Worm (Caenorhabditis elegans) whole organism, L3 larva: ENCODE measurements around the gene rpn-13.
A peak's percentile ranks its signal among the peaks of the same experiment; 100 is the strongest.

Experiments
- R02D3.7 ChIP-seq: fragments of 150-350 bp; optimal IDR thresholded peaks from 2 replicates; lab custom pipeline; 2014; ENCODE audit warnings: missing biosample characterization, missing genetic modification characterization
- ZK546.5 ChIP-seq: sonication (generic microtip); optimal IDR thresholded peaks from 2 replicates; lab custom pipeline; 2017; ENCODE audit warnings: missing biosample characterization, missing genetic modification characterization
- aly-2 ChIP-seq: fragments of 150-350 bp; optimal IDR thresholded peaks from 2 replicates; lab custom pipeline; 2014; ENCODE audit warnings: missing biosample characterization, missing genetic modification characterization
- ama-1 ChIP-seq: fragments of 150-350 bp; optimal IDR thresholded peaks from 2 replicates; lab custom pipeline; 2018
- ceh-16 ChIP-seq: sonication (generic microtip); optimal IDR thresholded peaks from 2 replicates; lab custom pipeline; 2017; ENCODE audit warnings: missing biosample characterization, missing genetic modification characterization
- ceh-28 ChIP-seq: fragments of 150-350 bp; optimal IDR thresholded peaks from 2 replicates; lab custom pipeline; 2014; ENCODE audit warnings: missing biosample characterization, missing genetic modification reagents, missing genetic modification characterization
- ceh-82 ChIP-seq: fragments of 150-350 bp; optimal IDR thresholded peaks from 2 replicates; lab custom pipeline; 2014; ENCODE audit warnings: missing biosample characterization, missing genetic modification characterization
- ceh-9 ChIP-seq: sonication (generic microtip); optimal IDR thresholded peaks from 2 replicates; lab custom pipeline; 2018; ENCODE audit warnings: missing biosample characterization, missing genetic modification characterization
- daf-12 ChIP-seq: fragments of 150-350 bp; optimal IDR thresholded peaks from 2 replicates; lab custom pipeline; 2014; ENCODE audit warnings: missing biosample characterization, missing genetic modification reagents, missing genetic modification characterization
- egl-27 ChIP-seq: sonication (generic microtip); optimal IDR thresholded peaks from 4 replicates; lab custom pipeline; 2017; ENCODE audit warnings: missing biosample characterization, missing genetic modification reagents, missing genetic modification characterization
- egl-5 ChIP-seq: fragments of 150-350 bp; optimal IDR thresholded peaks from 2 replicates; lab custom pipeline; 2017; ENCODE audit warnings: missing biosample characterization, missing genetic modification reagents, missing genetic modification characterization, inconsistent platforms
- elt-1 ChIP-seq: fragments of 150-350 bp; optimal IDR thresholded peaks from 2 replicates; lab custom pipeline; 2014; ENCODE audit warnings: missing biosample characterization, missing genetic modification characterization
- elt-2 ChIP-seq: sonication (generic microtip); optimal IDR thresholded peaks from 2 replicates; lab custom pipeline; 2016; ENCODE audit warnings: missing genetic modification reagents, mild to moderate bottlenecking, missing genetic modification characterization, missing compliant biosample characterization
- elt-3 ChIP-seq, 3 experiments: fragments of 150-350 bp in 1 of 3; sonication (generic microtip) in 2 of 3; optimal IDR thresholded peaks; 2 replicates in 2 of 3; 4 replicates in 1 of 3; lab custom pipeline; 2014 to 2017; ENCODE audit warnings: missing biosample characterization in 3 of 3, missing genetic modification characterization in 3 of 3
- eor-1 ChIP-seq, 2 experiments: fragments of 150-350 bp; optimal IDR thresholded peaks; 2 replicates each; lab custom pipeline; 2014 to 2018; ENCODE audit warnings: missing biosample characterization in 2 of 2, missing genetic modification characterization in 2 of 2
- fkh-10 ChIP-seq: sonication (generic microtip); optimal IDR thresholded peaks from 2 replicates; lab custom pipeline; 2017; ENCODE audit warnings: missing biosample characterization, missing genetic modification reagents, missing genetic modification characterization
- fkh-2 ChIP-seq: fragments of 150-350 bp; optimal IDR thresholded peaks from 2 replicates; lab custom pipeline; 2014; ENCODE audit warnings: missing biosample characterization, missing genetic modification reagents, missing genetic modification characterization
- fos-1 ChIP-seq: fragments of 150-350 bp; optimal IDR thresholded peaks from 2 replicates; lab custom pipeline; 2014; ENCODE audit warnings: missing biosample characterization, missing genetic modification characterization
- hmg-11 ChIP-seq: sonication (generic microtip); optimal IDR thresholded peaks from 2 replicates; lab custom pipeline; 2016; ENCODE audit warnings: missing genetic modification characterization, missing compliant biosample characterization
- jun-1 ChIP-seq: fragments of 150-350 bp; optimal IDR thresholded peaks from 2 replicates; lab custom pipeline; 2014; ENCODE audit warnings: missing biosample characterization, missing genetic modification reagents, missing genetic modification characterization
- lin-15B ChIP-seq: fragments of 150-350 bp; optimal IDR thresholded peaks from 2 replicates; lab custom pipeline; 2014; ENCODE audit warnings: missing biosample characterization, missing genetic modification characterization
- lin-39 ChIP-seq: fragments of 150-350 bp; optimal IDR thresholded peaks from 2 replicates; lab custom pipeline; 2018; ENCODE audit warnings: missing biosample characterization, missing genetic modification reagents, missing genetic modification characterization
- lsy-12 ChIP-seq: sonication (generic microtip); optimal IDR thresholded peaks from 2 replicates; lab custom pipeline; 2016; ENCODE audit warnings: mild to moderate bottlenecking, missing genetic modification characterization, missing compliant biosample characterization
- mdl-1 ChIP-seq: fragments of 150-350 bp; optimal IDR thresholded peaks from 2 replicates; lab custom pipeline; 2014; ENCODE audit warnings: missing biosample characterization, missing genetic modification characterization
- mml-1 ChIP-seq: fragments of 150-350 bp; sonication (generic microtip); optimal IDR thresholded peaks from 3 replicates; lab custom pipeline; 2014; ENCODE audit warnings: missing biosample characterization, missing genetic modification characterization
- nfya-1 ChIP-seq: sonication (generic microtip); optimal IDR thresholded peaks from 2 replicates; lab custom pipeline; 2017; ENCODE audit warnings: missing genetic modification characterization, mild to moderate bottlenecking, missing compliant biosample characterization, antibody characterized with exemption, moderate library complexity; ENCODE audit not compliant: insufficient read depth
- nhr-11 ChIP-seq: fragments of 150-350 bp; optimal IDR thresholded peaks from 2 replicates; lab custom pipeline; 2014; ENCODE audit warnings: missing biosample characterization, missing genetic modification characterization
- nhr-12 ChIP-seq: fragments of 150-350 bp; optimal IDR thresholded peaks from 2 replicates; lab custom pipeline; 2014; ENCODE audit warnings: missing biosample characterization, missing genetic modification characterization
- nhr-23 ChIP-seq: fragments of 150-350 bp; optimal IDR thresholded peaks from 2 replicates; lab custom pipeline; 2014; ENCODE audit warnings: missing biosample characterization, missing genetic modification reagents, missing genetic modification characterization
- nhr-237 ChIP-seq: fragments of 150-350 bp; optimal IDR thresholded peaks from 2 replicates; lab custom pipeline; 2014; ENCODE audit warnings: missing biosample characterization, missing genetic modification characterization
- nhr-25 ChIP-seq: sonication (generic microtip); optimal IDR thresholded peaks from 2 replicates; lab custom pipeline; 2017; ENCODE audit warnings: missing biosample characterization, missing genetic modification characterization
- nhr-28 ChIP-seq: fragments of 150-350 bp; optimal IDR thresholded peaks from 2 replicates; lab custom pipeline; 2014; ENCODE audit warnings: missing biosample characterization, missing genetic modification characterization
- nhr-43 ChIP-seq: sonication (generic microtip); optimal IDR thresholded peaks from 2 replicates; lab custom pipeline; 2016; ENCODE audit warnings: mild to moderate bottlenecking, missing genetic modification characterization, missing compliant biosample characterization; ENCODE audit not compliant: poor library complexity, severe bottlenecking
- nhr-67 ChIP-seq: fragments of 150-350 bp; optimal IDR thresholded peaks from 2 replicates; lab custom pipeline; 2014; ENCODE audit warnings: missing biosample characterization, missing genetic modification characterization
- nhr-76 ChIP-seq: fragments of 150-350 bp; sonication (generic microtip); optimal IDR thresholded peaks from 5 replicates; lab custom pipeline; 2014; ENCODE audit warnings: missing biosample characterization, missing genetic modification characterization
- nhr-77 ChIP-seq: fragments of 150-350 bp; optimal IDR thresholded peaks from 2 replicates; lab custom pipeline; 2014; ENCODE audit warnings: missing biosample characterization, missing genetic modification characterization
- pha-4 ChIP-seq: fragments of 150-350 bp; optimal IDR thresholded peaks from 2 replicates; lab custom pipeline; 2014; ENCODE audit warnings: missing biosample characterization, missing genetic modification reagents, missing genetic modification characterization
- pqm-1 ChIP-seq: fragments of 150-350 bp; optimal IDR thresholded peaks from 2 replicates; lab custom pipeline; 2017; ENCODE audit warnings: missing biosample characterization, missing genetic modification characterization, inconsistent platforms
- sea-2 ChIP-seq: fragments of 150-350 bp; sonication (generic microtip); optimal IDR thresholded peaks from 4 replicates; lab custom pipeline; 2014; ENCODE audit warnings: missing biosample characterization, missing genetic modification reagents, missing genetic modification characterization
- skn-1 ChIP-seq: fragments of 150-350 bp; optimal IDR thresholded peaks from 2 replicates; lab custom pipeline; 2014; ENCODE audit warnings: missing biosample characterization, missing genetic modification characterization
- snpc-4 ChIP-seq: fragments of 150-350 bp; optimal IDR thresholded peaks from 2 replicates; lab custom pipeline; 2014; ENCODE audit warnings: missing biosample characterization, missing genetic modification characterization
- tbx-2 ChIP-seq: sonication (generic microtip); optimal IDR thresholded peaks from 2 replicates; lab custom pipeline; 2016; ENCODE audit warnings: mild to moderate bottlenecking, missing genetic modification characterization, missing compliant biosample characterization
- unc-39 ChIP-seq: sonication (generic microtip); optimal IDR thresholded peaks from 4 replicates; lab custom pipeline; 2017; ENCODE audit warnings: missing biosample characterization, missing genetic modification characterization
- unc-62 ChIP-seq: fragments of 150-350 bp; sonication (generic microtip); optimal IDR thresholded peaks from 4 replicates; lab custom pipeline; 2014; ENCODE audit warnings: missing biosample characterization, missing genetic modification reagents, missing genetic modification characterization
- zag-1 ChIP-seq: fragments of 150-350 bp; optimal IDR thresholded peaks from 2 replicates; lab custom pipeline; 2014; ENCODE audit warnings: missing biosample characterization, missing genetic modification characterization
- ztf-11 ChIP-seq: fragments of 150-350 bp; optimal IDR thresholded peaks from 2 replicates; lab custom pipeline; 2014; ENCODE audit warnings: missing biosample characterization, missing genetic modification characterization
- ztf-4 ChIP-seq: fragments of 150-350 bp; optimal IDR thresholded peaks from 2 replicates; lab custom pipeline; 2014; ENCODE audit warnings: missing biosample characterization, missing genetic modification characterization

Gene rpn-13

ce11 chrIII:6303114-6303647 lies 38.5 kb downstream of the rpn-13 start, which contains the start of gene F47D12.9:
Gene F47D12.9, minus strand, starts transcription at chrIII:6303380.
- TF ChIP-seq ama-1 (lab: Kevin White, UChicago) (peak; percentile 69), mml-1 (tag; lab: Kevin White, UChicago) (no peak), nhr-67 (no peak), fos-1 (tag; lab: Kevin White, UChicago) (no peak), hmg-11 (tag; lab: Kevin White, UChicago) (peak; percentile 76), R02D3.7 (no peak), ztf-11 (tag; lab: Kevin White, UChicago) (no peak), unc-62 (GFP tag; lab: Kevin White, UChicago) (no peak), fkh-10 (GFP tag; lab: Kevin White, UChicago) (no peak), pqm-1 (tag; lab: Kevin White, UChicago) (peak; percentile 13), lin-39 (tag; lab: Kevin White, UChicago) (peak; percentile 68), elt-1 (peak; percentile 42), nhr-11 (no peak), eor-1 (tag; optimal IDR thresholded peaks at IDR 0.05; lab: Kevin White, UChicago) (no peak), lsy-12 (tag; lab: Kevin White, UChicago) (peak; percentile 73), nfya-1 (tag; lab: Kevin White, UChicago) (peak; percentile 84), zag-1 (tag; lab: Kevin White, UChicago) (no peak), lin-15B (tag; lab: Kevin White, UChicago) (peak; percentile 77), ZK546.5 (no peak), nhr-23 (tag; lab: Kevin White, UChicago) (peak; percentile 90), daf-12 (tag; lab: Kevin White, UChicago) (no peak), nhr-12 (tag; lab: Kevin White, UChicago) (no peak), aly-2 (tag; lab: Kevin White, UChicago) (no peak), ztf-4 (tag; lab: Kevin White, UChicago) (no peak), skn-1 (tag; lab: Kevin White, UChicago) (peak; percentile 20), nhr-237 (tag; lab: Kevin White, UChicago) (no peak), ceh-82 (tag; lab: Kevin White, UChicago) (no peak), elt-3 (tag; optimal IDR thresholded peaks at IDR 0.05; lab: Kevin White, UChicago) (peak in 1 of 3 experiments; percentile 28), nhr-43 (tag; lab: Kevin White, UChicago) (peak; percentile 56), egl-27 (tag; lab: Kevin White, UChicago) (no peak), sea-2 (GFP tag; lab: Kevin White, UChicago) (no peak), fkh-2 (tag; lab: Kevin White, UChicago) (no peak), snpc-4 (tag; lab: Kevin White, UChicago) (peak; percentile 30), egl-5 (tag; lab: Kevin White, UChicago) (peak; percentile 46), ceh-16 (tag; lab: Kevin White, UChicago) (no peak), pha-4 (tag; lab: Kevin White, UChicago) (peak; percentile 55), nhr-28 (tag; lab: Kevin White, UChicago) (no peak), ceh-9 (no peak), nhr-77 (no peak), mdl-1 (peak; percentile 43), unc-39 (tag; lab: Kevin White, UChicago) (no peak), ceh-28 (tag; lab: Kevin White, UChicago) (peak; percentile 16), nhr-25 (tag; lab: Kevin White, UChicago) (peak; percentile 91), elt-2 (tag; lab: Kevin White, UChicago) (peak; percentile 92), jun-1 (peak; percentile 78), tbx-2 (tag; lab: Kevin White, UChicago) (no peak), nhr-76 (tag; lab: Kevin White, UChicago) (no peak)
